Fruit fly (Drosophila melanogaster) whole organism, embryonic: ENCODE results near the gene Cyp4ac2.

ENCODE experiments used
- Ada2b ChIP-seq: fragments of 200-800 bp; sonication (Bioruptor generic); IDR thresholded peaks from 2 replicates; pipeline ENCODE4 v1.3.6; 2022; ENCODE audit warnings: missing biosample characterization, missing genetic modification characterization
- CG10462 ChIP-seq: fragments of 200-800 bp; sonication (Bioruptor generic); optimal IDR thresholded peaks from 2 replicates; lab custom pipeline; 2016; ENCODE audit warnings: missing biosample characterization, missing genetic modification characterization
- CG10565 ChIP-seq: fragments of 200-800 bp; sonication (Bioruptor generic); optimal IDR thresholded peaks from 3 replicates; lab custom pipeline; 2016; ENCODE audit warnings: missing biosample characterization, mild to moderate bottlenecking, missing genetic modification characterization
- CG11247 ChIP-seq: fragments of 200-800 bp; sonication (Bioruptor generic); IDR thresholded peaks from 2 replicates; pipeline ENCODE4 v1.3.6; 2022; ENCODE audit warnings: missing biosample characterization, missing genetic modification characterization
- CG12769 ChIP-seq: fragments of 200-800 bp; sonication (Bioruptor generic); optimal IDR thresholded peaks from 2 replicates; lab custom pipeline; 2019; ENCODE audit warnings: missing biosample characterization, mild to moderate bottlenecking, missing genetic modification characterization, moderate library complexity
- CG13287 ChIP-seq: fragments of 200-800 bp; sonication (Bioruptor generic); IDR thresholded peaks from 2 replicates; pipeline ENCODE4 v1.3.6; 2022; ENCODE audit warnings: missing biosample characterization, missing genetic modification characterization; ENCODE audit not compliant: partially characterized antibody
- CG13296 ChIP-seq: fragments of 200-800 bp; sonication (Bioruptor generic); optimal IDR thresholded peaks from 3 replicates; lab custom pipeline; 2018; ENCODE audit warnings: missing biosample characterization, mild to moderate bottlenecking, missing genetic modification characterization
- CG15696 ChIP-seq: fragments of 200-800 bp; sonication (Bioruptor generic); optimal IDR thresholded peaks from 2 replicates; lab custom pipeline; 2019; ENCODE audit warnings: missing biosample characterization, mild to moderate bottlenecking, missing genetic modification characterization, moderate library complexity
- CG1647 ChIP-seq: fragments of 200-800 bp; sonication (Bioruptor generic); optimal IDR thresholded peaks from 3 replicates; lab custom pipeline; 2016; ENCODE audit warnings: missing biosample characterization, missing genetic modification characterization
- CG17361 ChIP-seq: fragments of 200-800 bp; sonication (Bioruptor generic); IDR thresholded peaks from 3 replicates; pipeline ENCODE4 v1.3.6; 2022; ENCODE audit warnings: missing biosample characterization, missing genetic modification characterization
- CG1792 ChIP-seq: fragments of 200-800 bp; sonication (Bioruptor generic); optimal IDR thresholded peaks from 2 replicates; lab custom pipeline; 2016; ENCODE audit warnings: missing biosample characterization, missing genetic modification characterization
- CG18262 ChIP-seq: fragments of 200-800 bp; optimal IDR thresholded peaks from 3 replicates; lab custom pipeline; 2019; ENCODE audit warnings: missing biosample characterization, mild to moderate bottlenecking, missing genetic modification characterization, moderate library complexity
- CG18764 ChIP-seq: fragments of 200-800 bp; sonication (Bioruptor generic); optimal IDR thresholded peaks from 3 replicates; lab custom pipeline; 2016; ENCODE audit warnings: missing biosample characterization, missing genetic modification characterization
- CG2116 ChIP-seq: fragments of 200-800 bp; sonication (Bioruptor generic); optimal IDR thresholded peaks from 3 replicates; lab custom pipeline; 2018; ENCODE audit warnings: missing biosample characterization, mild to moderate bottlenecking, missing genetic modification characterization
- CG2129 ChIP-seq: fragments of 200-800 bp; sonication (Bioruptor generic); IDR thresholded peaks from 2 replicates; pipeline ENCODE4 v1.3.6; 2022; ENCODE audit warnings: missing biosample characterization, missing genetic modification characterization; ENCODE audit not compliant: partially characterized antibody
- CG31224 ChIP-seq: fragments of 200-800 bp; sonication (Bioruptor generic); IDR thresholded peaks from 2 replicates; pipeline ENCODE4 v1.3.6; 2022; ENCODE audit warnings: missing biosample characterization, missing genetic modification characterization
- CG34422 ChIP-seq: fragments of 200-800 bp; sonication (Bioruptor generic); IDR thresholded peaks from 3 replicates; pipeline ENCODE4 v1.3.6; 2022; ENCODE audit warnings: missing biosample characterization, missing genetic modification characterization
- CG43689 ChIP-seq: fragments of 200-800 bp; sonication (Bioruptor generic); IDR thresholded peaks from 2 replicates; pipeline ENCODE4 v1.3.6; 2022; ENCODE audit warnings: missing biosample characterization, missing genetic modification characterization
- CG4707 ChIP-seq: fragments of 200-800 bp; sonication (Bioruptor generic); optimal IDR thresholded peaks from 2 replicates; lab custom pipeline; 2018; ENCODE audit warnings: missing biosample characterization, mild to moderate bottlenecking, missing genetic modification characterization, moderate library complexity
- CG4820 ChIP-seq: fragments of 200-800 bp; sonication (Bioruptor generic); optimal IDR thresholded peaks from 3 replicates; lab custom pipeline; 2016; ENCODE audit warnings: missing biosample characterization, missing genetic modification characterization
- CG6765 ChIP-seq: fragments of 200-800 bp; sonication (Bioruptor generic); optimal IDR thresholded peaks from 3 replicates; lab custom pipeline; 2017; ENCODE audit warnings: missing biosample characterization, mild to moderate bottlenecking, missing genetic modification characterization
- CG7987 ChIP-seq: fragments of 200-800 bp; sonication (Bioruptor generic); optimal IDR thresholded peaks from 2 replicates; lab custom pipeline; 2018; ENCODE audit warnings: missing biosample characterization, mild to moderate bottlenecking, missing genetic modification characterization, moderate library complexity
- CG9797 ChIP-seq: fragments of 200-800 bp; sonication (Bioruptor generic); optimal IDR thresholded peaks from 3 replicates; lab custom pipeline; 2018; ENCODE audit warnings: missing biosample characterization, mild to moderate bottlenecking, missing genetic modification characterization
- D ChIP-seq, 2 experiments: fragments of 200-800 bp in 1 of 2; fragments of >200 bp in 1 of 2; sonication (Bioruptor generic) in 1 of 2; optimal IDR thresholded peaks; 2 replicates in 1 of 2; 3 replicates in 1 of 2; lab custom pipeline; 2017; ENCODE audit warnings: mild to moderate bottlenecking in 1 of 2, missing biosample characterization in 1 of 2, missing genetic modification characterization in 1 of 2, missing genetic modification reagents in 1 of 2
- Dfd ChIP-seq, 2 experiments: fragments of >200 bp; optimal IDR thresholded peaks; 2 replicates each; lab custom pipeline; 2017; ENCODE audit warnings: missing biosample characterization in 2 of 2, missing genetic modification characterization in 2 of 2
- Doc3 ChIP-seq: fragments of 200-800 bp; sonication (Bioruptor generic); IDR thresholded peaks from 3 replicates; pipeline ENCODE4 v1.3.6; 2022; ENCODE audit warnings: missing biosample characterization, missing genetic modification characterization; ENCODE audit not compliant: partially characterized antibody
- HHEX ChIP-seq: fragments of 200-800 bp; sonication (Bioruptor generic); optimal IDR thresholded peaks from 3 replicates; lab custom pipeline; 2017; ENCODE audit warnings: missing biosample characterization, mild to moderate bottlenecking, missing genetic modification characterization, missing genetic modification reagents
- Hey ChIP-seq: fragments of 200-800 bp; sonication (Bioruptor generic); optimal IDR thresholded peaks from 3 replicates; lab custom pipeline; 2018; ENCODE audit warnings: missing biosample characterization, mild to moderate bottlenecking, missing genetic modification characterization
- Hr39 ChIP-seq: fragments of >200 bp; optimal IDR thresholded peaks from 2 replicates; lab custom pipeline; 2017
- Kr ChIP-seq: fragments of 200-800 bp; sonication (Bioruptor generic); optimal IDR thresholded peaks from 2 replicates; lab custom pipeline; 2017; ENCODE audit warnings: missing biosample characterization, mild to moderate bottlenecking, missing genetic modification characterization
- NFAT ChIP-seq: fragments of 200-800 bp; sonication (Bioruptor generic); IDR thresholded peaks from 2 replicates; pipeline ENCODE4 v1.3.6; 2022; ENCODE audit warnings: missing biosample characterization, missing genetic modification characterization
- Optix ChIP-seq: fragments of 200-800 bp; sonication (Bioruptor generic); IDR thresholded peaks from 3 replicates; pipeline ENCODE4 v1.3.6; 2022; ENCODE audit warnings: missing biosample characterization, missing genetic modification characterization
- TFAM ChIP-seq: fragments of 200-800 bp; sonication (Bioruptor generic); optimal IDR thresholded peaks from 2 replicates; lab custom pipeline; 2017; ENCODE audit warnings: missing biosample characterization, missing genetic modification characterization, inconsistent platforms
- Xbp1 ChIP-seq: fragments of 200-800 bp; sonication (Bioruptor generic); optimal IDR thresholded peaks from 3 replicates; lab custom pipeline; 2016; ENCODE audit warnings: missing biosample characterization, mild to moderate bottlenecking, missing genetic modification characterization
- YL-1 ChIP-seq: fragments of 200-800 bp; sonication (Bioruptor generic); optimal IDR thresholded peaks from 3 replicates; lab custom pipeline; 2017; ENCODE audit warnings: missing biosample characterization, mild to moderate bottlenecking, missing genetic modification characterization
- amos ChIP-seq: fragments of 200-800 bp; sonication (Bioruptor generic); IDR thresholded peaks from 2 replicates; pipeline ENCODE4 v1.3.6; 2022; ENCODE audit warnings: missing biosample characterization, missing genetic modification characterization; ENCODE audit not compliant: partially characterized antibody
- chif ChIP-seq, 2 experiments: fragments of 200-800 bp; sonication (Bioruptor generic); optimal IDR thresholded peaks; 3 replicates each; lab custom pipeline; 2016; ENCODE audit warnings: missing biosample characterization in 2 of 2, missing genetic modification characterization in 2 of 2
- disco-r ChIP-seq: fragments of 200-800 bp; sonication (Bioruptor generic); optimal IDR thresholded peaks from 2 replicates; lab custom pipeline; 2016; ENCODE audit warnings: missing biosample characterization, missing genetic modification characterization
- emc ChIP-seq: fragments of 200-800 bp; sonication (Bioruptor generic); optimal IDR thresholded peaks from 2 replicates; lab custom pipeline; 2016; ENCODE audit warnings: missing biosample characterization, missing genetic modification characterization
- eyg ChIP-seq: fragments of 200-800 bp; sonication (Bioruptor generic); optimal IDR thresholded peaks from 3 replicates; lab custom pipeline; 2016; ENCODE audit warnings: missing biosample characterization, missing genetic modification characterization
- lab ChIP-seq: fragments of 200-800 bp; sonication (Bioruptor generic); optimal IDR thresholded peaks from 3 replicates; lab custom pipeline; 2017; ENCODE audit warnings: missing biosample characterization, missing genetic modification characterization, mild to moderate bottlenecking, moderate library complexity, missing genetic modification reagents
- lmd ChIP-seq: fragments of 200-800 bp; sonication (Bioruptor generic); IDR thresholded peaks from 2 replicates; pipeline ENCODE4 v1.3.6; 2022; ENCODE audit warnings: missing biosample characterization, missing genetic modification characterization
- mld ChIP-seq: fragments of 200-800 bp; sonication (Bioruptor generic); IDR thresholded peaks from 3 replicates; pipeline ENCODE4 v1.3.6; 2022; ENCODE audit warnings: missing biosample characterization, missing genetic modification characterization; ENCODE audit not compliant: partially characterized antibody
- pb ChIP-seq: fragments of 200-800 bp; sonication (Bioruptor generic); optimal IDR thresholded peaks from 3 replicates; lab custom pipeline; 2016; ENCODE audit warnings: missing biosample characterization, missing genetic modification characterization
- prd ChIP-seq, 3 experiments: fragments of >200 bp in 2 of 3; fragments of 200-800 bp in 1 of 3; sonication (Bioruptor generic) in 1 of 3; optimal IDR thresholded peaks in 2 of 3; IDR thresholded peaks in 1 of 3; 2 replicates in 2 of 3; 3 replicates in 1 of 3; pipeline versions ENCODE4 v1.3.6 to Lab custom; 2017 to 2022; ENCODE audit warnings: missing biosample characterization in 1 of 3, missing genetic modification characterization in 1 of 3
- pros ChIP-seq: fragments of 200-800 bp; sonication (Bioruptor generic); optimal IDR thresholded peaks from 3 replicates; lab custom pipeline; 2019; ENCODE audit warnings: missing biosample characterization, mild to moderate bottlenecking, missing genetic modification characterization, moderate library complexity
- psq ChIP-seq: fragments of 200-800 bp; sonication (Bioruptor generic); optimal IDR thresholded peaks from 2 replicates; lab custom pipeline; 2017; ENCODE audit warnings: missing biosample characterization, missing genetic modification characterization
- sna ChIP-seq: fragments of 200-800 bp; sonication (Bioruptor generic); IDR thresholded peaks from 2 replicates; pipeline ENCODE4 v1.3.6; 2022; ENCODE audit warnings: missing biosample characterization, missing genetic modification characterization; ENCODE audit not compliant: partially characterized antibody
- trh ChIP-seq: fragments of 200-800 bp; sonication (Bioruptor generic); optimal IDR thresholded peaks from 2 replicates; lab custom pipeline; 2016; ENCODE audit warnings: missing biosample characterization, missing genetic modification characterization

The Cyp4ac2 gene

dm6 chr2L:5292977-5293513, 26.9 kb downstream of the Cyp4ac2 start (continued):
- TF ChIP-seq CG6765 (GFP tag; lab: Kevin White, UChicago) = no peak
- TF ChIP-seq disco-r (GFP tag; lab: Kevin White, UChicago) = no peak
- no peak for TF ChIP-seq Dfd (GFP tag; optimal IDR thresholded peaks at IDR 0.05; lab: Kevin White, UChicago)
- TF ChIP-seq CG43689 (GFP tag; lab: Robert Waterston, UW) = no peak
- TF ChIP-seq mld (GFP tag; lab: Robert Waterston, UW) = no peak
- no peak for TF ChIP-seq CG11247
- TF ChIP-seq prd (optimal IDR thresholded peaks at IDR 0.05; lab: Kevin White, UChicago) = no peak
- TF ChIP-seq prd (GFP tag; IDR thresholded peaks at IDR 0.05; lab: Robert Waterston, UW) = peak; percentile 81
- TF ChIP-seq HHEX (GFP tag; lab: Kevin White, UChicago) = peak; percentile 64
- TF ChIP-seq CG18764 (GFP tag; lab: Kevin White, UChicago) = peak; percentile 44
- no peak for TF ChIP-seq CG1792 (GFP tag; lab: Kevin White, UChicago)
- no peak for TF ChIP-seq Doc3 (GFP tag; lab: Robert Waterston, UW)
- TF ChIP-seq CG4820 = peak; percentile 72
- TF ChIP-seq NFAT (GFP tag; lab: Robert Waterston, UW) = no peak
- TF ChIP-seq CG4707 (GFP tag; lab: Kevin White, UChicago) = peak; percentile 47
- 0 out of 3 replicates have a peak, but pooled peaks have one; percentile 36 for TF ChIP-seq CG34422 (GFP tag; lab: Robert Waterston, UW)
- 0 out of 3 replicates have a peak, but pooled peaks have one; percentile 32 for TF ChIP-seq Optix (GFP tag; lab: Robert Waterston, UW)
- no peak for TF ChIP-seq CG1647 (GFP tag; lab: Kevin White, UChicago)
- TF ChIP-seq CG12769 = peak; percentile 49
- no peak for TF ChIP-seq CG9797 (GFP tag; lab: Kevin White, UChicago)
- TF ChIP-seq CG31224 (GFP tag; lab: Robert Waterston, UW) = no peak
- no peak for TF ChIP-seq D (optimal IDR thresholded peaks at IDR 0.05; lab: Kevin White, UChicago)
- peak; percentile 86 for TF ChIP-seq D (GFP tag; optimal IDR thresholded peaks at IDR 0.05; lab: Kevin White, UChicago)
- no peak for TF ChIP-seq CG7987
- TF ChIP-seq pb (GFP tag; lab: Kevin White, UChicago) = peak; percentile 25
- TF ChIP-seq CG13296 (GFP tag; lab: Kevin White, UChicago) = peak; percentile 42
- peak; percentile 74 for TF ChIP-seq chif (GFP tag; optimal IDR thresholded peaks at IDR 0.05; lab: Kevin White, UChicago)
- no peak for TF ChIP-seq TFAM (GFP tag; lab: Kevin White, UChicago)
- no peak for TF ChIP-seq emc (GFP tag; lab: Kevin White, UChicago)
- no peak for TF ChIP-seq CG2129 (GFP tag; lab: Robert Waterston, UW)
- TF ChIP-seq trh (GFP tag; lab: Kevin White, UChicago) = no peak
- no peak for TF ChIP-seq psq (GFP tag; lab: Kevin White, UChicago)
- TF ChIP-seq amos = no peak
- peak; percentile 58 for TF ChIP-seq Ada2b
- TF ChIP-seq pros (GFP tag; lab: Kevin White, UChicago) = no peak
- TF ChIP-seq Hey (tag; lab: Kevin White, UChicago) = no peak
- TF ChIP-seq CG17361 (GFP tag; lab: Robert Waterston, UW) = peak; percentile 71
- peak; percentile 74 for TF ChIP-seq CG10462
- peak; percentile 61 for TF ChIP-seq lmd
- no peak for TF ChIP-seq eyg (GFP tag; lab: Kevin White, UChicago)
- TF ChIP-seq CG2116 (GFP tag; lab: Kevin White, UChicago) = peak; percentile 23
- TF ChIP-seq Kr (GFP tag; lab: Kevin White, UChicago) = no peak
- TF ChIP-seq CG18262 (tag; lab: Kevin White, UChicago) = peak; percentile 90
- TF ChIP-seq Hr39 = no peak
- TF ChIP-seq CG15696 (tag; lab: Kevin White, UChicago) = peak; percentile 83
- TF ChIP-seq YL-1 (GFP tag; lab: Kevin White, UChicago) = no peak
- TF ChIP-seq lab (GFP tag; lab: Kevin White, UChicago) = peak; percentile 78
- TF ChIP-seq CG13287 = no peak
- peak; percentile 16 for TF ChIP-seq CG10565 (GFP tag; lab: Kevin White, UChicago)
- TF ChIP-seq Xbp1 (GFP tag; lab: Kevin White, UChicago) = peak; percentile 67
- no peak for TF ChIP-seq sna (GFP tag; lab: Robert Waterston, UW)
